Fruit fly (Drosophila melanogaster) whole organism, embryonic: Measurements from ENCODE around the gene Or7a.

Experiments
- CG11456 ChIP-seq: fragments of 200-800 bp; sonication (Bioruptor generic); IDR thresholded peaks from 3 replicates; pipeline ENCODE4 v1.3.6; 2022; ENCODE audit warnings: missing biosample characterization, missing genetic modification characterization
- Hey ChIP-seq: fragments of 200-800 bp; sonication (Bioruptor generic); optimal IDR thresholded peaks from 3 replicates; lab custom pipeline; 2018; ENCODE audit warnings: missing biosample characterization, mild to moderate bottlenecking, missing genetic modification characterization
- Hr39 ChIP-seq: fragments of >200 bp; optimal IDR thresholded peaks from 2 replicates; lab custom pipeline; 2017
- dpn ChIP-seq, 2 experiments: fragments of 200-800 bp; sonication (Bioruptor generic); optimal IDR thresholded peaks; 3 replicates each; lab custom pipeline; 2016; ENCODE audit warnings: missing biosample characterization in 2 of 2, missing genetic modification characterization in 2 of 2
- grn ChIP-seq: fragments of 200-800 bp; sonication (Bioruptor generic); optimal IDR thresholded peaks from 3 replicates; lab custom pipeline; 2017; ENCODE audit warnings: missing biosample characterization, missing genetic modification characterization
- zen ChIP-seq: fragments of 200-800 bp; sonication (Bioruptor generic); optimal IDR thresholded peaks from 3 replicates; lab custom pipeline; 2018; ENCODE audit warnings: missing biosample characterization, mild to moderate bottlenecking, missing genetic modification characterization, moderate library complexity

DNA sequence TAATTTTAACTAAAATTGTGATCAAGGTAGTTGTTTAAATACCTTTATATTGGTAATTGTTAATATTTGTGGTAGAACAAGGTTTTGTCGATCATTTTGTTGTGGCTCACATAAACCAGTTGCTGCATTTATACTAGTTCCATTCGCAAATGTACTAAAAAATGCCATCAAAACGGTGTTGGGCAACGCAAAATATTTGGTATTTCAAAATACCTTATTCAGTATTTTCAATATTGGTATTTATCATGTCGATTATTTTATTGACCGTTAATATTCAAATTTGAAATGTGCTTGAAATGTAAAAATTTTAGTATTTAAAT is 11.5 kb upstream of the Or7a start, which contains the start of gene slpr:
- TF ChIP-seq Hey (no peak), Hr39 (lab: Kevin White, UChicago) (no peak), grn (GFP tag; lab: Kevin White, UChicago) (no peak), zen (tag; lab: Kevin White, UChicago) (no peak), CG11456 (no peak), dpn (GFP tag; optimal IDR thresholded peaks at IDR 0.05; lab: Kevin White, UChicago) (no peak)
